Worm (Caenorhabditis elegans): ENCODE data around the gene miz-1.

Gene miz-1

DNA sequence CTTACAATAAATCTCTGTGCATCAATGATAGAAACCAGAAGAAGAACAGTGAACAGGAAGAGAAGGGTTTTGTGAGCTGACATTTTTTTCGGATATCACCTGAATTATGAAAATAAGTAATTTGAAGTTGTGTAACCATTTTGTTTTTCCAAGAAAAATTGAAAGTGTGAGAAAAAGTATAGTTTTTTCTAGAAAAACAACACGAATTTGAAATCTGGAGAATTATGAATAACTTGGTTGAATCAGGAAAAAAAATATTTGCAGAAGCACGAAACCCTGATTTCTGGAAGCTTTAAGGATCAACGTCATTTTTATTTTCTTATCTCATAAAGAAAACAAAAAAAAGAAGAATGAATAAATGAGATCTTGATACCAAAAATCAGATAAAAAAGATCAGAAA lies 62.3 kb downstream of the miz-1 start, which contains the start of gene F13E9.12:
F13E9.12 (minus strand) TSS at position 101 of the 400 bp plus-strand sequence.
- TF ChIP-seq unc-62 (GFP tag; optimal IDR thresholded peaks at IDR 0.05), result no peak

All from whole organism, dauer.